Fruit fly (Drosophila melanogaster) whole organism, embryonic: Measurements from ENCODE around the gene CG8119.

Experiments
- Atf6 ChIP-seq: fragments of 200-800 bp; sonication (Bioruptor generic); IDR thresholded peaks from 2 replicates; pipeline ENCODE4 v1.3.6; 2022; ENCODE audit warnings: missing biosample characterization, missing genetic modification characterization
- Awh ChIP-seq: fragments of 200-800 bp; sonication (Bioruptor generic); IDR thresholded peaks from 2 replicates; pipeline ENCODE4, ENCODE4 v1.3.6; 2022; ENCODE audit warnings: missing biosample characterization, missing genetic modification characterization
- B-H1 ChIP-seq: fragments of 200-800 bp; sonication (Bioruptor generic); IDR thresholded peaks from 3 replicates; pipeline ENCODE4 v1.3.6; 2022; ENCODE audit warnings: missing biosample characterization, missing genetic modification characterization
- Blimp-1 ChIP-seq: fragments of 200-800 bp; sonication (Bioruptor generic); optimal IDR thresholded peaks from 3 replicates; lab custom pipeline; 2018; ENCODE audit warnings: missing biosample characterization, missing genetic modification characterization, mild to moderate bottlenecking, moderate library complexity, missing genetic modification reagents
- CG10565 ChIP-seq: fragments of 200-800 bp; sonication (Bioruptor generic); optimal IDR thresholded peaks from 3 replicates; lab custom pipeline; 2016; ENCODE audit warnings: missing biosample characterization, mild to moderate bottlenecking, missing genetic modification characterization
- CG13287 ChIP-seq: fragments of 200-800 bp; sonication (Bioruptor generic); IDR thresholded peaks from 2 replicates; pipeline ENCODE4 v1.3.6; 2022; ENCODE audit warnings: missing biosample characterization, missing genetic modification characterization; ENCODE audit not compliant: partially characterized antibody
- CG13424 ChIP-seq: fragments of 200-800 bp; sonication (Bioruptor generic); optimal IDR thresholded peaks from 2 replicates; lab custom pipeline; 2019; ENCODE audit warnings: missing biosample characterization, mild to moderate bottlenecking, missing genetic modification characterization, moderate library complexity
- CG14014 ChIP-seq: fragments of 200-800 bp; sonication (Bioruptor generic); IDR thresholded peaks from 2 replicates; pipeline ENCODE4 v1.3.6; 2022; ENCODE audit warnings: missing biosample characterization, missing genetic modification characterization
- CG14710 ChIP-seq: fragments of 200-800 bp; sonication (Bioruptor generic); optimal IDR thresholded peaks from 3 replicates; lab custom pipeline; 2019; ENCODE audit warnings: missing biosample characterization, mild to moderate bottlenecking, missing genetic modification characterization, moderate library complexity
- CG17328 ChIP-seq: fragments of 200-800 bp; sonication (Bioruptor generic); IDR thresholded peaks from 2 replicates; pipeline ENCODE4 v1.3.6; 2022; ENCODE audit warnings: missing biosample characterization, missing genetic modification characterization
- CG17359 ChIP-seq: fragments of 200-800 bp; sonication (Bioruptor generic); optimal IDR thresholded peaks from 3 replicates; lab custom pipeline; 2018; ENCODE audit warnings: missing biosample characterization, mild to moderate bottlenecking, missing genetic modification characterization, moderate library complexity
- CG17568 ChIP-seq: fragments of 200-800 bp; sonication (Bioruptor generic); optimal IDR thresholded peaks from 2 replicates; lab custom pipeline; 2018; ENCODE audit warnings: missing biosample characterization, mild to moderate bottlenecking, missing genetic modification characterization, moderate library complexity
- CG18262 ChIP-seq: fragments of 200-800 bp; optimal IDR thresholded peaks from 3 replicates; lab custom pipeline; 2019; ENCODE audit warnings: missing biosample characterization, mild to moderate bottlenecking, missing genetic modification characterization, moderate library complexity
- CG2712 ChIP-seq: fragments of 200-800 bp; optimal IDR thresholded peaks from 3 replicates; lab custom pipeline; 2019; ENCODE audit warnings: missing biosample characterization, mild to moderate bottlenecking, missing genetic modification characterization, moderate library complexity
- CG2889 ChIP-seq: fragments of 200-800 bp; sonication (Bioruptor generic); IDR thresholded peaks from 3 replicates; pipeline ENCODE4 v1.3.6; 2022; ENCODE audit warnings: missing biosample characterization, missing genetic modification characterization
- CG30431 ChIP-seq: fragments of 200-800 bp; sonication (Bioruptor generic); optimal IDR thresholded peaks from 2 replicates; lab custom pipeline; 2017; ENCODE audit warnings: missing biosample characterization, missing genetic modification characterization
- CG31441 ChIP-seq: fragments of 200-800 bp; sonication (Bioruptor generic); IDR thresholded peaks from 2 replicates; pipeline ENCODE4 v1.3.6; 2022; ENCODE audit warnings: missing biosample characterization, missing genetic modification characterization
- CG32767 ChIP-seq: fragments of 200-800 bp; sonication (Bioruptor generic); IDR thresholded peaks from 2 replicates; pipeline ENCODE4 v1.3.6; 2022; ENCODE audit warnings: missing biosample characterization, missing genetic modification characterization
- CG34422 ChIP-seq: fragments of 200-800 bp; sonication (Bioruptor generic); IDR thresholded peaks from 3 replicates; pipeline ENCODE4 v1.3.6; 2022; ENCODE audit warnings: missing biosample characterization, missing genetic modification characterization
- CG4404 ChIP-seq: fragments of 200-800 bp; sonication (Bioruptor generic); IDR thresholded peaks from 2 replicates; pipeline ENCODE4 v1.3.6; 2022; ENCODE audit warnings: missing biosample characterization, missing genetic modification characterization
- CG7963 ChIP-seq: fragments of 200-800 bp; sonication (Bioruptor generic); IDR thresholded peaks from 3 replicates; pipeline ENCODE4 v1.3.6; 2022; ENCODE audit warnings: missing biosample characterization, missing genetic modification characterization; ENCODE audit not compliant: partially characterized antibody
- CG7987 ChIP-seq: fragments of 200-800 bp; sonication (Bioruptor generic); optimal IDR thresholded peaks from 2 replicates; lab custom pipeline; 2018; ENCODE audit warnings: missing biosample characterization, mild to moderate bottlenecking, missing genetic modification characterization, moderate library complexity
- CG8924 ChIP-seq: fragments of 200-800 bp; optimal IDR thresholded peaks from 3 replicates; lab custom pipeline; 2019; ENCODE audit warnings: missing biosample characterization, mild to moderate bottlenecking, missing genetic modification characterization, moderate library complexity
- CG9437 ChIP-seq: fragments of 200-800 bp; sonication (Bioruptor generic); optimal IDR thresholded peaks from 2 replicates; lab custom pipeline; 2018; ENCODE audit warnings: missing biosample characterization, mild to moderate bottlenecking, missing genetic modification characterization
- CG9727 ChIP-seq: fragments of 200-800 bp; sonication (Bioruptor generic); optimal IDR thresholded peaks from 3 replicates; lab custom pipeline; 2017; ENCODE audit warnings: missing biosample characterization, mild to moderate bottlenecking, missing genetic modification characterization
- D19A ChIP-seq: fragments of 200-800 bp; optimal IDR thresholded peaks from 3 replicates; lab custom pipeline; 2019; ENCODE audit warnings: missing biosample characterization, mild to moderate bottlenecking, missing genetic modification characterization, moderate library complexity
- Lim3 ChIP-seq: fragments of 200-800 bp; sonication (Bioruptor generic); IDR thresholded peaks from 2 replicates; pipeline ENCODE4 v1.3.6; 2022; ENCODE audit warnings: missing biosample characterization, missing genetic modification characterization
- Med ChIP-seq: fragments of 200-800 bp; sonication (Bioruptor generic); peaks from one replicate; lab custom pipeline; 2016; ENCODE audit warnings: missing biosample characterization, missing genetic modification characterization, mild to moderate bottlenecking, inconsistent platforms, moderate library complexity
- Nf-YC ChIP-seq: fragments of 200-800 bp; optimal IDR thresholded peaks from 3 replicates; lab custom pipeline; 2019; ENCODE audit warnings: missing biosample characterization, mild to moderate bottlenecking, missing genetic modification characterization, moderate library complexity
- Xrp1 ChIP-seq: fragments of 200-800 bp; sonication (Bioruptor generic); IDR thresholded peaks from 2 replicates; pipeline ENCODE4 v1.3.6; 2022; ENCODE audit warnings: missing biosample characterization, missing genetic modification characterization
- ac ChIP-seq: fragments of 200-800 bp; sonication (Bioruptor generic); optimal IDR thresholded peaks from 3 replicates; lab custom pipeline; 2017; ENCODE audit warnings: missing biosample characterization, mild to moderate bottlenecking, missing genetic modification characterization
- bab2 ChIP-seq: fragments of 200-800 bp; sonication (Bioruptor generic); optimal IDR thresholded peaks from 2 replicates; lab custom pipeline; 2016; ENCODE audit warnings: missing biosample characterization, missing genetic modification characterization
- chn ChIP-seq: fragments of 200-800 bp; sonication (Bioruptor generic); optimal IDR thresholded peaks from 2 replicates; lab custom pipeline; 2016; ENCODE audit warnings: missing biosample characterization, missing genetic modification characterization
- croc ChIP-seq: fragments of 200-800 bp; sonication (Bioruptor generic); conservative IDR thresholded peaks from 3 replicates; pipeline ENCODE4 v1.3.6; 2022; ENCODE audit warnings: missing biosample characterization, missing genetic modification characterization
- dimm ChIP-seq: fragments of 200-800 bp; sonication (Bioruptor generic); IDR thresholded peaks from 2 replicates; pipeline ENCODE4 v1.3.6; 2022; ENCODE audit warnings: missing biosample characterization, missing genetic modification characterization
- gem ChIP-seq: fragments of 200-800 bp; sonication (Bioruptor generic); optimal IDR thresholded peaks from 2 replicates; lab custom pipeline; 2019; ENCODE audit warnings: missing biosample characterization, mild to moderate bottlenecking, missing genetic modification characterization, moderate library complexity
- grau ChIP-seq: fragments of 200-800 bp; optimal IDR thresholded peaks from 3 replicates; lab custom pipeline; 2019; ENCODE audit warnings: missing biosample characterization, mild to moderate bottlenecking, missing genetic modification characterization, moderate library complexity
- klu ChIP-seq: fragments of 200-800 bp; sonication (Bioruptor generic); IDR thresholded peaks from 2 replicates; pipeline ENCODE4 v1.3.6; 2022; ENCODE audit warnings: missing biosample characterization, missing genetic modification characterization
- knrl ChIP-seq: fragments of 200-800 bp; sonication (Bioruptor generic); IDR thresholded peaks from 3 replicates; pipeline ENCODE4 v1.3.6; 2022; ENCODE audit warnings: missing biosample characterization, missing genetic modification characterization; ENCODE audit not compliant: partially characterized antibody
- lab ChIP-seq: fragments of 200-800 bp; sonication (Bioruptor generic); optimal IDR thresholded peaks from 3 replicates; lab custom pipeline; 2017; ENCODE audit warnings: missing biosample characterization, missing genetic modification characterization, mild to moderate bottlenecking, moderate library complexity, missing genetic modification reagents
- lov ChIP-seq, 2 experiments: fragments of 200-800 bp in 1 of 2; fragments of >200 bp in 1 of 2; sonication (Bioruptor generic) in 1 of 2; IDR thresholded peaks in 1 of 2; optimal IDR thresholded peaks in 1 of 2; 2 replicates in 1 of 2; 3 replicates in 1 of 2; pipeline versions ENCODE4 v1.3.6 to Lab custom; 2017 to 2022; ENCODE audit warnings: missing biosample characterization in 1 of 2, missing genetic modification characterization in 1 of 2
- nmo ChIP-seq: fragments of 200-800 bp; sonication (Bioruptor generic); optimal IDR thresholded peaks from 2 replicates; lab custom pipeline; 2018; ENCODE audit warnings: missing biosample characterization, mild to moderate bottlenecking, missing genetic modification characterization, moderate library complexity
- p53 ChIP-seq: fragments of 200-800 bp; sonication (Bioruptor generic); optimal IDR thresholded peaks from 2 replicates; lab custom pipeline; 2016; ENCODE audit warnings: missing biosample characterization, missing genetic modification characterization
- rib ChIP-seq: fragments of 200-800 bp; sonication (Bioruptor generic); IDR thresholded peaks from 2 replicates; pipeline ENCODE4 v1.3.6; 2022; ENCODE audit warnings: missing biosample characterization, missing genetic modification characterization
- ro ChIP-seq: fragments of 200-800 bp; sonication (Bioruptor generic); IDR thresholded peaks from 2 replicates; pipeline ENCODE4 v1.3.6; 2022; ENCODE audit warnings: missing biosample characterization, missing genetic modification characterization
- sug ChIP-seq: fragments of 200-800 bp; optimal IDR thresholded peaks from 2 replicates; lab custom pipeline; 2019; ENCODE audit warnings: missing biosample characterization, mild to moderate bottlenecking, missing genetic modification characterization, moderate library complexity
- tgo ChIP-seq: fragments of 200-800 bp; sonication (Bioruptor generic); IDR thresholded peaks from 3 replicates; pipeline ENCODE4 v1.3.6; 2022; ENCODE audit warnings: missing biosample characterization, missing genetic modification characterization
- trem ChIP-seq: fragments of 200-800 bp; optimal IDR thresholded peaks from 3 replicates; lab custom pipeline; 2019; ENCODE audit warnings: missing biosample characterization, mild to moderate bottlenecking, missing genetic modification characterization, moderate library complexity
- zen ChIP-seq: fragments of 200-800 bp; sonication (Bioruptor generic); optimal IDR thresholded peaks from 3 replicates; lab custom pipeline; 2018; ENCODE audit warnings: missing biosample characterization, mild to moderate bottlenecking, missing genetic modification characterization, moderate library complexity

The CG8119 gene

dm6 chrX:15617916-15618315 lies 44.5 kb upstream of the CG8119 start (continued):
- peak; percentile 16 for TF ChIP-seq CG8924
- peak; percentile 13 for TF ChIP-seq lab (GFP tag; lab: Kevin White, UChicago)
- TF ChIP-seq CG2712 (tag; lab: Kevin White, UChicago) = peak; percentile 50
- TF ChIP-seq CG13424 = peak; percentile 5
- TF ChIP-seq croc (GFP tag; lab: Robert Waterston, UW) = peak; percentile 39; the same call in 1 of the 3 replicates
- TF ChIP-seq tgo (GFP tag; lab: Robert Waterston, UW) = peak; percentile 41; the same call in 1 of the 3 replicates
- TF ChIP-seq B-H1 (GFP tag; lab: Robert Waterston, UW) = peak; percentile 47; the same call in 1 of the 3 replicates
- TF ChIP-seq lov (optimal IDR thresholded peaks at IDR 0.05; lab: Kevin White, UChicago) = no peak
- peak; percentile 80; the same call in 2 of the 3 replicates for TF ChIP-seq lov (GFP tag; IDR thresholded peaks at IDR 0.05; lab: Robert Waterston, UW)
- peak; percentile 47; the same call in 1 of the 2 replicates for TF ChIP-seq Awh (GFP tag; lab: Robert Waterston, UW)
- no peak for TF ChIP-seq klu (GFP tag; lab: Robert Waterston, UW)
- TF ChIP-seq CG2889 (GFP tag; lab: Robert Waterston, UW) = 0 out of 3 replicates have a peak, but pooled peaks have one; percentile 12
- TF ChIP-seq Blimp-1 (GFP tag; lab: Kevin White, UChicago) = peak; percentile 49
- TF ChIP-seq ac (GFP tag; lab: Kevin White, UChicago) = no peak
- TF ChIP-seq Xrp1 (GFP tag; lab: Robert Waterston, UW) = peak; percentile 79
- TF ChIP-seq nmo (GFP tag; lab: Kevin White, UChicago) = peak; percentile 44
- peak; percentile 23 for TF ChIP-seq trem (tag; lab: Kevin White, UChicago)
- peak; percentile 17 for TF ChIP-seq CG14710 (tag; lab: Kevin White, UChicago)
- peak; percentile 36; the same call in 1 of the 3 replicates for TF ChIP-seq CG34422 (GFP tag; lab: Robert Waterston, UW)
- peak; percentile 2 for TF ChIP-seq CG30431
- TF ChIP-seq CG31441 (GFP tag; lab: Robert Waterston, UW) = peak; percentile 39; the same call in 1 of the 2 replicates
- TF ChIP-seq CG4404 (GFP tag; lab: Robert Waterston, UW) = 0 out of 2 replicates have a peak, but pooled peaks have one; percentile 16
- TF ChIP-seq CG18262 (tag; lab: Kevin White, UChicago) = peak; percentile 65
- peak; percentile 66 for TF ChIP-seq gem
- peak; percentile 65 for TF ChIP-seq CG17328 (GFP tag; lab: Robert Waterston, UW)
- TF ChIP-seq Nf-YC = no peak
- TF ChIP-seq grau = peak; percentile 19
- no peak for TF ChIP-seq ro
- TF ChIP-seq zen (tag; lab: Kevin White, UChicago) = peak; percentile 49
- TF ChIP-seq CG9727 (GFP tag; lab: Kevin White, UChicago) = peak; percentile 29
- no peak for TF ChIP-seq D19A (tag; lab: Kevin White, UChicago)
- TF ChIP-seq CG17359 (tag; lab: Kevin White, UChicago) = peak; percentile 53

DNA sequence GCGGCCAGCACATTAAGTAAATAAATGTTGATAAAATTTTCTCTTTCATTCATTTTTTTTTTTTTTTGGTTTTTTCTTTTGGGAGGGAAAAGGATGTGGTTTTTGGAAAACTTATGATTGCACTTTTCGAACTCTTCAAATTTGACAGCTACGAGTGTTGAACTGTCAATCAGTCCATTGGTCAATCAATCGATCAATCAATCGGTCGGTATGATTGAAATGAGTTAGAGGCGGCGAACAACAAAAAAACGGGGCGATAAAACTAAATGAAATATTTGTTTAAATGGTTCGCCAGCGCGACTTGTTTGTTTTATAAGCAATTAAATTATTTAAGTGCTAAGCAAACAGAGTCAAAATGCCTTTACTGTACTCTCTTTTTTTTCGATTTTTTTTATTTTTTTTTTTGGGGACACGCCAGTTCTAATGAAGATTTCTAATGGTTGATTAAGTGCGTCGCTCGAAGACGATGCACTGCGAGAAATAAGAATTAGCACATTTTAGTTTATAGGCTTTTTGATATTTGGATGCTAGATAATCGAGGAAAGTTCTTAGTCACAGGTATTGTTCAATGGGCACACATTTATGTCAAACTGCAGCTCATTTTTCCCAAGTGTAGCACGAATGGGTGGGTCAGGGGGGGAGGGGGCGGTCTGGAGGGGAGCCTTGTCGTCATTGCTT lies 43.3 kb upstream of the CG8119 start:
- TF ChIP-seq knrl = no peak
- peak; percentile 82 for TF ChIP-seq CG13424
- TF ChIP-seq p53 = peak; percentile 14
- TF ChIP-seq CG10565 (GFP tag; lab: Kevin White, UChicago) = no peak
- no peak for TF ChIP-seq CG7987
- TF ChIP-seq Atf6 (GFP tag; lab: Robert Waterston, UW) = peak; percentile 71
- peak; percentile 40; the same call in 1 of the 2 replicates for TF ChIP-seq CG32767
- TF ChIP-seq rib (GFP tag; lab: Robert Waterston, UW) = no peak
- peak; percentile 49 for TF ChIP-seq CG17568
- TF ChIP-seq chn = peak; percentile 64
- TF ChIP-seq CG14014 (GFP tag; lab: Robert Waterston, UW) = peak; percentile 72
- peak; percentile 87 for TF ChIP-seq sug (tag; lab: Kevin White, UChicago)
- no peak for TF ChIP-seq CG13287
- TF ChIP-seq CG9437 (GFP tag; lab: Kevin White, UChicago) = peak; percentile 56
- peak; percentile 78 for TF ChIP-seq dimm (GFP tag; lab: Robert Waterston, UW)
- no peak for TF ChIP-seq Lim3 (GFP tag; lab: Robert Waterston, UW)
- no peak for TF ChIP-seq ac (GFP tag; lab: Kevin White, UChicago)
- TF ChIP-seq bab2 (GFP tag; lab: Kevin White, UChicago) = peak; percentile 73
- peak; percentile 95 for TF ChIP-seq Med (GFP tag; lab: Kevin White, UChicago)
- TF ChIP-seq CG7963 (GFP tag; lab: Robert Waterston, UW) = no peak
